Worm (Caenorhabditis elegans) whole organism, young adult: ENCODE measurements around the gene cutl-19.

Experiments used
- C17E4.6 ChIP-seq: fragments of 200-800 bp; sonication (Bioruptor generic); IDR thresholded peaks from 2 replicates; pipeline ENCODE4 v1.3.6; 2022; ENCODE audit warnings: missing genetic modification reagents, missing genetic modification characterization, missing compliant biosample characterization
- D2030.7 ChIP-seq: fragments of 200-800 bp; sonication (Bioruptor generic); IDR thresholded peaks from 2 replicates; pipeline ENCODE4 v1.3.6; 2022; ENCODE audit warnings: missing genetic modification reagents, missing genetic modification characterization, missing compliant biosample characterization
- F33H1.4 ChIP-seq: fragments of 200-800 bp; sonication (Bioruptor generic); IDR thresholded peaks from 2 replicates; pipeline ENCODE4 v1.3.6; 2022; ENCODE audit warnings: missing genetic modification reagents, missing genetic modification characterization, missing compliant biosample characterization
- F37B4.10 ChIP-seq: fragments of 200-800 bp; sonication (Bioruptor generic); IDR thresholded peaks from 2 replicates; pipeline ENCODE4 v1.3.6; 2022; ENCODE audit warnings: missing genetic modification characterization, missing compliant biosample characterization
- F39B2.1 ChIP-seq: fragments of 200-800 bp; sonication (Bioruptor generic); IDR thresholded peaks from 2 replicates; pipeline ENCODE4 v1.3.6; 2022; ENCODE audit warnings: missing genetic modification reagents, missing genetic modification characterization, missing compliant biosample characterization
- T26A5.8 ChIP-seq: sonication (generic microtip); optimal IDR thresholded peaks from 2 replicates; lab custom pipeline; 2016; ENCODE audit warnings: missing genetic modification characterization, missing compliant biosample characterization
- Y79H2A.3 ChIP-seq: fragments of 200-800 bp; sonication (Bioruptor generic); conservative IDR thresholded peaks from 2 replicates; pipeline ENCODE4 v1.3.6; 2022; ENCODE audit warnings: missing genetic modification reagents, missing genetic modification characterization, missing compliant biosample characterization
- aptf-2 ChIP-seq: fragments of 200-800 bp; sonication (Bioruptor generic); conservative IDR thresholded peaks from 2 replicates; pipeline ENCODE4 v1.3.6; 2022; ENCODE audit warnings: missing genetic modification reagents, missing genetic modification characterization, missing compliant biosample characterization
- athp-1 ChIP-seq: sonication (generic microtip); optimal IDR thresholded peaks from 2 replicates; lab custom pipeline; 2017; ENCODE audit warnings: mild to moderate bottlenecking, missing genetic modification characterization, missing compliant biosample characterization
- bed-1 ChIP-seq: fragments of 200-800 bp; sonication (Bioruptor generic); IDR thresholded peaks from 2 replicates; pipeline ENCODE4 v1.3.6; 2022; ENCODE audit warnings: missing genetic modification reagents, missing genetic modification characterization, missing compliant biosample characterization
- cebp-1 ChIP-seq, 2 experiments: fragments of 200-800 bp in 1 of 2; sonication (Bioruptor generic) in 1 of 2; sonication (generic microtip) in 1 of 2; IDR thresholded peaks in 1 of 2; optimal IDR thresholded peaks in 1 of 2; 2 replicates each; pipeline versions ENCODE4 v1.3.6 to Lab custom; 2017 to 2022; ENCODE audit warnings: missing compliant biosample characterization in 2 of 2, missing genetic modification characterization in 2 of 2, mild to moderate bottlenecking in 1 of 2, missing genetic modification reagents in 1 of 2, moderate library complexity in 1 of 2
- ceh-58 ChIP-seq: fragments of 200-800 bp; sonication (Bioruptor generic); IDR thresholded peaks from 2 replicates; pipeline ENCODE4 v1.3.6; 2022; ENCODE audit warnings: missing genetic modification characterization, missing compliant biosample characterization
- ceh-79 ChIP-seq: sonication (generic microtip); optimal IDR thresholded peaks from 2 replicates; lab custom pipeline; 2017; ENCODE audit warnings: mild to moderate bottlenecking, missing genetic modification characterization, missing compliant biosample characterization
- chd-7 ChIP-seq: sonication (generic microtip); optimal IDR thresholded peaks from 2 replicates; lab custom pipeline; 2016; ENCODE audit warnings: mild to moderate bottlenecking, missing genetic modification characterization, moderate library complexity, missing compliant biosample characterization
- die-1 ChIP-seq: sonication (generic microtip); optimal IDR thresholded peaks from 2 replicates; lab custom pipeline; 2016; ENCODE audit warnings: missing genotype, mild to moderate bottlenecking, missing genetic modification characterization, missing compliant biosample characterization
- dox-1 ChIP-seq: fragments of 200-800 bp; sonication (Bioruptor generic); IDR thresholded peaks from 2 replicates; pipeline ENCODE4 v1.3.6; 2022; ENCODE audit warnings: missing genetic modification reagents, missing genetic modification characterization, missing compliant biosample characterization
- dpff-1 ChIP-seq: sonication (generic microtip); optimal IDR thresholded peaks from 2 replicates; lab custom pipeline; 2017; ENCODE audit warnings: mild to moderate bottlenecking, missing genetic modification characterization, missing compliant biosample characterization
- efl-1 ChIP-seq: fragments of 150-350 bp; optimal IDR thresholded peaks from 2 replicates; lab custom pipeline; 2014; ENCODE audit warnings: missing biosample characterization, missing genetic modification reagents, missing genetic modification characterization
- ekl-4 ChIP-seq: fragments of 200-800 bp; sonication (Bioruptor generic); IDR thresholded peaks from 2 replicates; pipeline ENCODE4 v1.3.6; 2022; ENCODE audit warnings: missing genetic modification reagents, missing genetic modification characterization, missing compliant biosample characterization
- hmg-20 ChIP-seq: fragments of 200-800 bp; sonication (Bioruptor generic); IDR thresholded peaks from 2 replicates; pipeline ENCODE4 v1.3.6; 2022; ENCODE audit warnings: missing genetic modification reagents, missing genetic modification characterization, missing compliant biosample characterization
- lin-40 ChIP-seq: sonication (generic microtip); optimal IDR thresholded peaks from 2 replicates; lab custom pipeline; 2016; ENCODE audit warnings: missing genetic modification characterization, mild to moderate bottlenecking, missing compliant biosample characterization, missing genotype, missing genetic modification reagents
- lsy-27 ChIP-seq: sonication (generic microtip); optimal IDR thresholded peaks from 2 replicates; lab custom pipeline; 2017; ENCODE audit warnings: missing genetic modification characterization, mild to moderate bottlenecking, missing compliant biosample characterization, antibody characterized with exemption, missing genotype, borderline replicate concordance; ENCODE audit not compliant: insufficient read depth
- madf-6 ChIP-seq: fragments of 200-800 bp; sonication (Bioruptor generic); IDR thresholded peaks from 2 replicates; pipeline ENCODE4 v1.3.6; 2022; ENCODE audit warnings: missing genetic modification reagents, missing genetic modification characterization, missing compliant biosample characterization
- mxl-1 ChIP-seq: sonication (generic microtip); optimal IDR thresholded peaks from 2 replicates; lab custom pipeline; 2016; ENCODE audit warnings: missing genetic modification characterization, missing compliant biosample characterization
- nfya-1 ChIP-seq: sonication (generic microtip); optimal IDR thresholded peaks from 2 replicates; lab custom pipeline; 2017; ENCODE audit warnings: antibody characterized with exemption, missing compliant biosample characterization, missing genetic modification characterization, borderline replicate concordance; ENCODE audit not compliant: insufficient read depth
- nfya-2 ChIP-seq: fragments of 200-800 bp; sonication (Bioruptor generic); IDR thresholded peaks from 2 replicates; pipeline ENCODE4 v1.3.6; 2022; ENCODE audit warnings: missing genetic modification reagents, missing genetic modification characterization, missing compliant biosample characterization
- nfyb-1 ChIP-seq: fragments of 200-800 bp; sonication (Bioruptor generic); IDR thresholded peaks from 2 replicates; pipeline ENCODE4 v1.3.6; 2022; ENCODE audit warnings: missing genetic modification reagents, missing genetic modification characterization, missing compliant biosample characterization
- nhr-80 ChIP-seq: sonication (generic microtip); optimal IDR thresholded peaks from 2 replicates; lab custom pipeline; 2016; ENCODE audit warnings: missing genetic modification characterization, missing compliant biosample characterization
- tbp1 ChIP-seq: fragments of 200-800 bp; sonication (Bioruptor generic); optimal IDR thresholded peaks from 2 replicates; lab custom pipeline; 2018; ENCODE audit warnings: mild to moderate bottlenecking, missing genetic modification characterization, missing compliant biosample characterization
- tlf-1 ChIP-seq: fragments of 200-800 bp; sonication (Bioruptor generic); optimal IDR thresholded peaks from 2 replicates; lab custom pipeline; 2018; ENCODE audit warnings: mild to moderate bottlenecking, missing genetic modification characterization, missing compliant biosample characterization
- unc-62 ChIP-seq: fragments of 150-350 bp; optimal IDR thresholded peaks from 2 replicates; lab custom pipeline; 2014; ENCODE audit warnings: missing biosample characterization, missing genetic modification reagents, missing genetic modification characterization
- xnd-1 ChIP-seq: sonication (generic microtip); optimal IDR thresholded peaks from 2 replicates; lab custom pipeline; 2016; ENCODE audit warnings: missing genotype, missing genetic modification reagents, missing genetic modification characterization, missing compliant biosample characterization
- ztf-3 ChIP-seq: fragments of 200-800 bp; sonication (Bioruptor generic); optimal IDR thresholded peaks from 2 replicates; lab custom pipeline; 2018; ENCODE audit warnings: mild to moderate bottlenecking, missing genetic modification characterization, missing compliant biosample characterization
- ztf-6 ChIP-seq: fragments of 200-800 bp; sonication (Bioruptor generic); IDR thresholded peaks from 2 replicates; pipeline ENCODE4 v1.3.6; 2022; ENCODE audit warnings: missing genetic modification reagents, missing genetic modification characterization, missing compliant biosample characterization

The cutl-19 gene

ce11 chrIII:5181217-5181616 is 36.2 kb downstream of the cutl-19 start (continued):
- TF ChIP-seq efl-1, result peak; percentile 86
- TF ChIP-seq nfya-2 (GFP tag; lab: Robert Waterston, UW), result no peak
- no peak for TF ChIP-seq ztf-6 (GFP tag; lab: Robert Waterston, UW)
- TF ChIP-seq T26A5.8 (tag; lab: Kevin White, UChicago), result no peak
- TF ChIP-seq aptf-2 (GFP tag; lab: Robert Waterston, UW), result 0 out of 2 replicates have a peak, but pooled peaks have one; percentile 45
- TF ChIP-seq lin-40, result no peak
- TF ChIP-seq nfyb-1 (GFP tag; lab: Robert Waterston, UW), result no peak
- TF ChIP-seq ceh-79 (tag; lab: Kevin White, UChicago), result no peak
- no peak for TF ChIP-seq tbp1 (GFP tag; lab: Kevin White, UChicago)
- TF ChIP-seq lsy-27 (tag; lab: Kevin White, UChicago), result no peak
- TF ChIP-seq F39B2.1 (GFP tag; lab: Robert Waterston, UW), result no peak
- TF ChIP-seq D2030.7 (GFP tag; lab: Robert Waterston, UW), result peak; percentile 67
- peak; percentile 54; the same call in 1 of the 2 replicates for TF ChIP-seq ekl-4 (GFP tag; lab: Robert Waterston, UW)
- peak; percentile 86 for TF ChIP-seq madf-6 (GFP tag; lab: Robert Waterston, UW)
- peak; percentile 52 for TF ChIP-seq tlf-1 (GFP tag; lab: Kevin White, UChicago)
- no peak for TF ChIP-seq athp-1 (tag; lab: Kevin White, UChicago)
- TF ChIP-seq hmg-20 (GFP tag; lab: Robert Waterston, UW), result no peak
- TF ChIP-seq xnd-1 (tag; lab: Kevin White, UChicago), result peak; percentile 64
- TF ChIP-seq ztf-3, result no peak
- TF ChIP-seq F37B4.10, result no peak
- TF ChIP-seq nfya-1 (tag; lab: Kevin White, UChicago), result no peak
- TF ChIP-seq cebp-1 (GFP tag; IDR thresholded peaks at IDR 0.05; lab: Robert Waterston, UW), result no peak
- TF ChIP-seq cebp-1 (tag; optimal IDR thresholded peaks at IDR 0.05; lab: Kevin White, UChicago), result no peak
- TF ChIP-seq, all 124 proteins: peak for 17

ce11 chrIII:5180588-5180987 is 36.8 kb downstream of the cutl-19 start:
- TF ChIP-seq F33H1.4 (GFP tag; lab: Robert Waterston, UW), result no peak
- no peak for TF ChIP-seq C17E4.6
- TF ChIP-seq nhr-80 (tag; lab: Kevin White, UChicago), result peak; percentile 57
- peak; percentile 33; the same call in 1 of the 2 replicates for TF ChIP-seq dox-1 (GFP tag; lab: Robert Waterston, UW)

- TF ChIP-seq dpff-1 (tag; lab: Kevin White, UChicago) (no peak), lsy-27 (tag; lab: Kevin White, UChicago) (no peak), die-1 (no peak), unc-62 (no peak), mxl-1 (tag; lab: Kevin White, UChicago) (no peak), nhr-80 (tag; lab: Kevin White, UChicago) (no peak), bed-1 (GFP tag; lab: Robert Waterston, UW) (no peak), ceh-58 (GFP tag; lab: Robert Waterston, UW) (no peak), chd-7 (tag; lab: Kevin White, UChicago) (no peak)
- TF ChIP-seq, all 124 proteins: peak for 0
Observed at ce11 chrIII:5179166-5179565, 38.2 kb downstream of the cutl-19 start.

ce11 chrIII:5173622-5174021 is 43.8 kb downstream of the cutl-19 start, which contains the start of gene cid-1:
cid-1 (plus strand) TSS chrIII:5173922.
- TF ChIP-seq T26A5.8 (tag; lab: Kevin White, UChicago), result no peak
- TF ChIP-seq ztf-6 (GFP tag; lab: Robert Waterston, UW), result no peak
- TF ChIP-seq Y79H2A.3 (GFP tag; lab: Robert Waterston, UW), result no peak
- TF ChIP-seq, all 124 proteins: peak for 0
